Fruit fly (Drosophila melanogaster): Measurements from ENCODE around the gene CG14518.
A peak's percentile ranks its signal among the peaks of the same experiment; 100 is the strongest.

Gene CG14518

dm6 chr3R:29074001-29074609 is 49.3 kb downstream of the CG14518 start (continued):
- no peak for TF ChIP-seq inv (GFP tag; IDR thresholded peaks at IDR 0.05; ENCODE audit: partially characterized antibody)
- no peak for TF ChIP-seq CG14860 (GFP tag; IDR thresholded peaks at IDR 0.05; ENCODE audit: partially characterized antibody)
- no peak for TF ChIP-seq nmo (GFP tag; optimal IDR thresholded peaks at IDR 0.05)
- TF ChIP-seq CG11723 (GFP tag; optimal IDR thresholded peaks at IDR 0.05), result no peak
- TF ChIP-seq Drgx (GFP tag; IDR thresholded peaks at IDR 0.05), result no peak
- TF ChIP-seq mam (GFP tag; optimal IDR thresholded peaks at IDR 0.05), result no peak
- no peak for TF ChIP-seq Camta (GFP tag; optimal IDR thresholded peaks at IDR 0.05)
- TF ChIP-seq da (GFP tag; optimal IDR thresholded peaks at IDR 0.05), result no peak
- TF ChIP-seq wek (GFP tag; optimal IDR thresholded peaks at IDR 0.05), result peak; percentile 14
- TF ChIP-seq insv (GFP tag; optimal IDR thresholded peaks at IDR 0.05), result peak in 1 of 2 experiments; percentile 20
- TF ChIP-seq CG4360 (GFP tag; IDR thresholded peaks at IDR 0.05), result no peak
- TF ChIP-seq CG33213 (GFP tag; optimal IDR thresholded peaks at IDR 0.05), result no peak
- TF ChIP-seq en (GFP tag; optimal IDR thresholded peaks at IDR 0.05), result no peak
- TF ChIP-seq Doc3 (GFP tag; IDR thresholded peaks at IDR 0.05; ENCODE audit: partially characterized antibody), result no peak
- TF ChIP-seq MTF-1 (GFP tag; optimal IDR thresholded peaks at IDR 0.05; ENCODE audit: borderline replicate concordance), result peak; percentile 0
- TF ChIP-seq twi (tag; optimal IDR thresholded peaks at IDR 0.05), result peak; percentile 35
- no peak for TF ChIP-seq CG6765 (GFP tag; optimal IDR thresholded peaks at IDR 0.05)
- TF ChIP-seq CG10543 (GFP tag; optimal IDR thresholded peaks at IDR 0.05), result peak; percentile 29
- no peak for TF ChIP-seq org-1 (GFP tag; optimal IDR thresholded peaks at IDR 0.05)
- TF ChIP-seq so (GFP tag; IDR thresholded peaks at IDR 0.05), result no peak
- no peak for TF ChIP-seq CG10209 (GFP tag; optimal IDR thresholded peaks at IDR 0.05)
- no peak for TF ChIP-seq gce (GFP tag; IDR thresholded peaks at IDR 0.05)
- no peak for TF ChIP-seq Myb (GFP tag; optimal IDR thresholded peaks at IDR 0.05)
- TF ChIP-seq hth (optimal IDR thresholded peaks at IDR 0.05), result no peak
- TF ChIP-seq CG16813 (GFP tag; IDR thresholded peaks at IDR 0.05; ENCODE audit: partially characterized antibody), result no peak
- TF ChIP-seq Atf6 (GFP tag; IDR thresholded peaks at IDR 0.05), result 0 out of 2 replicates have a peak, but pooled peaks have one; percentile 13
- TF ChIP-seq CG11093 (GFP tag; IDR thresholded peaks at IDR 0.05), result no peak
- no peak for TF ChIP-seq CG10654 (GFP tag; optimal IDR thresholded peaks at IDR 0.05)
- TF ChIP-seq ttk (GFP tag; IDR thresholded peaks at IDR 0.05), result no peak
- peak; percentile 49 for TF ChIP-seq Ets65A (GFP tag)
- TF ChIP-seq CG17328 (GFP tag; IDR thresholded peaks at IDR 0.05), result no peak
- TF ChIP-seq CG12155 (GFP tag; optimal IDR thresholded peaks at IDR 0.05), result peak; percentile 30
- TF ChIP-seq CG12659 (GFP tag; optimal IDR thresholded peaks at IDR 0.05), result no peak
- no peak for TF ChIP-seq NFAT (GFP tag; IDR thresholded peaks at IDR 0.05)
- TF ChIP-seq CG9609 (GFP tag; optimal IDR thresholded peaks at IDR 0.05), result no peak
- TF ChIP-seq klu (GFP tag; IDR thresholded peaks at IDR 0.05), result no peak
- TF ChIP-seq CG18476 (GFP tag; optimal IDR thresholded peaks at IDR 0.05), result no peak
- peak; percentile 49 for TF ChIP-seq CG13894 (tag; optimal IDR thresholded peaks at IDR 0.05)
- peak; percentile 43 for TF ChIP-seq CG12071 (GFP tag; optimal IDR thresholded peaks at IDR 0.05)
- peak; percentile 33; the same call in 1 of the 2 replicates for TF ChIP-seq CG6689 (GFP tag; IDR thresholded peaks at IDR 0.05)
- TF ChIP-seq fd102C (GFP tag; optimal IDR thresholded peaks at IDR 0.05), result no peak
- TF ChIP-seq sug (tag; optimal IDR thresholded peaks at IDR 0.05), result peak; percentile 77
- no peak for TF ChIP-seq CG18764 (GFP tag; optimal IDR thresholded peaks at IDR 0.05)
- TF ChIP-seq CG8281 (tag; optimal IDR thresholded peaks at IDR 0.05), result no peak
- peak; percentile 23 for TF ChIP-seq sqz (GFP tag; optimal IDR thresholded peaks at IDR 0.05)
- no peak for TF ChIP-seq CG17829 (tag; optimal IDR thresholded peaks at IDR 0.05)
- TF ChIP-seq HmgZ (tag; optimal IDR thresholded peaks at IDR 0.05), result no peak
- TF ChIP-seq HLH3B (GFP tag; IDR thresholded peaks at IDR 0.05), result no peak
- TF ChIP-seq sd (tag; optimal IDR thresholded peaks at IDR 0.05), result peak; percentile 32
- TF ChIP-seq bcd (GFP tag; optimal IDR thresholded peaks at IDR 0.05), result no peak
- no peak for TF ChIP-seq CG1647 (GFP tag; optimal IDR thresholded peaks at IDR 0.05)

All from whole organism, embryonic.